Fruit fly (Drosophila melanogaster): ENCODE measurements around the gene mtSSB.

The mtSSB gene

dm6 chr3R:16186791-16187681 lies 18.0 kb downstream of the mtSSB start, which contains the start of gene sra (continued):
- TF ChIP-seq en (GFP tag; optimal IDR thresholded peaks at IDR 0.05) (no peak), aop (GFP tag; IDR thresholded peaks at IDR 0.05) (no peak)

- TF ChIP-seq NFAT (GFP tag; IDR thresholded peaks at IDR 0.05) (0 out of 2 replicates have a peak, but pooled peaks have one; percentile 17), CG3163 (GFP tag; optimal IDR thresholded peaks at IDR 0.05) (no peak), Ets65A (GFP tag) (peak; percentile 51), CG17802 (tag; optimal IDR thresholded peaks at IDR 0.05) (no peak), Med (GFP tag) (peak; percentile 42), Pdp1 (GFP tag; optimal IDR thresholded peaks at IDR 0.05) (peak in 1 of 2 experiments; percentile 81), CG11456 (GFP tag; IDR thresholded peaks at IDR 0.05) (no peak)
Observed at dm6 chr3R:16182269-16182875, 22.7 kb downstream of the mtSSB start.

dm6 chr3R:16180476-16181070 lies 24.5 kb downstream of the mtSSB start, which contains the start of gene CG8927:
Gene CG8927 (plus strand): TSS chr3R:16181020.
- TF ChIP-seq pzg (GFP tag; optimal IDR thresholded peaks at IDR 0.05) (peak; percentile 44), sens-2 (GFP tag; IDR thresholded peaks at IDR 0.05) (no peak), yki (optimal IDR thresholded peaks at IDR 0.05) (no peak), ro (GFP tag; IDR thresholded peaks at IDR 0.05) (no peak), ind (GFP tag; optimal IDR thresholded peaks at IDR 0.05) (no peak), CG43689 (GFP tag; IDR thresholded peaks at IDR 0.05) (no peak), vnd (GFP tag; IDR thresholded peaks at IDR 0.05; ENCODE audit: partially characterized antibody) (0 out of 3 replicates have a peak, but pooled peaks have one; percentile 28), Fer3 (tag; optimal IDR thresholded peaks at IDR 0.05) (no peak), Dip3 (GFP tag; optimal IDR thresholded peaks at IDR 0.05) (no peak), ken (GFP tag; IDR thresholded peaks at IDR 0.05) (no peak), CG15514 (GFP tag; optimal IDR thresholded peaks at IDR 0.05) (peak; percentile 17), HLH54F (GFP tag; optimal IDR thresholded peaks at IDR 0.05) (no peak), Elba2 (GFP tag; optimal IDR thresholded peaks at IDR 0.05) (no peak), zen (tag; optimal IDR thresholded peaks at IDR 0.05) (no peak), CG4424 (GFP tag; optimal IDR thresholded peaks at IDR 0.05) (no peak), pb (GFP tag; optimal IDR thresholded peaks at IDR 0.05) (no peak), odd (GFP tag; optimal IDR thresholded peaks at IDR 0.05) (no peak), CG3281 (GFP tag; optimal IDR thresholded peaks at IDR 0.05) (no peak), CG6813 (GFP tag; optimal IDR thresholded peaks at IDR 0.05) (no peak), CG12391 (tag; optimal IDR thresholded peaks at IDR 0.05) (no peak), HHEX (GFP tag; optimal IDR thresholded peaks at IDR 0.05) (no peak), ase (GFP tag; IDR thresholded peaks at IDR 0.05) (no peak), chinmo (GFP tag; IDR thresholded peaks at IDR 0.05; ENCODE audit: partially characterized antibody) (0 out of 4 replicates have a peak, but pooled peaks have one; percentile 27), Dp (GFP tag; optimal IDR thresholded peaks at IDR 0.05) (peak; percentile 67), gro (GFP tag; optimal IDR thresholded peaks at IDR 0.05) (no peak), scrt (GFP tag; optimal IDR thresholded peaks at IDR 0.05) (no peak), sug (tag; optimal IDR thresholded peaks at IDR 0.05) (no peak), gfzf (GFP tag; optimal IDR thresholded peaks at IDR 0.05) (peak; percentile 32), chn (GFP tag; optimal IDR thresholded peaks at IDR 0.05) (no peak), Lhr (GFP tag; optimal IDR thresholded peaks at IDR 0.05) (peak; percentile 30), CG9437 (GFP tag; optimal IDR thresholded peaks at IDR 0.05) (no peak), CG34422 (GFP tag; IDR thresholded peaks at IDR 0.05) (no peak), Abd-B (GFP tag; optimal IDR thresholded peaks at IDR 0.05) (peak; percentile 18), lab (GFP tag; optimal IDR thresholded peaks at IDR 0.05) (no peak), CG6791 (GFP tag; IDR thresholded peaks at IDR 0.05; ENCODE audit: partially characterized antibody) (0 out of 3 replicates have a peak, but pooled peaks have one; percentile 14)

All from whole organism, embryonic.